Worm (Caenorhabditis elegans) whole organism, late embryonic: ENCODE results near the gene F53F4.7.

ENCODE experiments used
- C38D4.7 ChIP-seq: fragments of 200-800 bp; sonication (Bioruptor generic); optimal IDR thresholded peaks from 2 replicates; lab custom pipeline; 2018; ENCODE audit warnings: mild to moderate bottlenecking, missing genetic modification characterization, moderate library complexity, missing compliant biosample characterization
- K02D7.2 ChIP-seq: sonication (generic microtip); optimal IDR thresholded peaks from 2 replicates; lab custom pipeline; 2017; ENCODE audit warnings: mild to moderate bottlenecking, missing genetic modification characterization, missing compliant biosample characterization
- T23F11.4 ChIP-seq: fragments of 200-800 bp; sonication (Bioruptor generic); optimal IDR thresholded peaks from 2 replicates; lab custom pipeline; 2018; ENCODE audit warnings: mild to moderate bottlenecking, missing genetic modification characterization, missing compliant biosample characterization
- ama-1 ChIP-seq: fragments of 150-350 bp; optimal IDR thresholded peaks from 2 replicates; lab custom pipeline; 2014
- ceh-18 ChIP-seq: sonication (generic microtip); optimal IDR thresholded peaks from 2 replicates; lab custom pipeline; 2016; ENCODE audit warnings: missing genetic modification characterization, missing compliant biosample characterization
- ceh-2 ChIP-seq: sonication (generic microtip); optimal IDR thresholded peaks from 2 replicates; lab custom pipeline; 2016; ENCODE audit warnings: missing genotype, missing genetic modification characterization, missing compliant biosample characterization
- ceh-22 ChIP-seq: sonication (generic microtip); optimal IDR thresholded peaks from 2 replicates; lab custom pipeline; 2017; ENCODE audit warnings: missing biosample characterization, missing genetic modification characterization
- ceh-31 ChIP-seq: sonication (generic microtip); optimal IDR thresholded peaks from 2 replicates; lab custom pipeline; 2016; ENCODE audit warnings: missing genetic modification characterization, missing compliant biosample characterization
- ceh-48 ChIP-seq: sonication (generic microtip); optimal IDR thresholded peaks from 2 replicates; lab custom pipeline; 2016; ENCODE audit warnings: missing genetic modification characterization, inconsistent platforms, missing compliant biosample characterization
- ceh-6 ChIP-seq: fragments of 200-800 bp; sonication (Bioruptor generic); optimal IDR thresholded peaks from 2 replicates; lab custom pipeline; 2018; ENCODE audit warnings: mild to moderate bottlenecking, missing genetic modification characterization, missing compliant biosample characterization
- ceh-9 ChIP-seq: sonication (generic microtip); optimal IDR thresholded peaks from 2 replicates; lab custom pipeline; 2016; ENCODE audit warnings: mild to moderate bottlenecking, missing genetic modification characterization, inconsistent platforms, missing compliant biosample characterization
- che-1 ChIP-seq: sonication (generic microtip); optimal IDR thresholded peaks from 2 replicates; lab custom pipeline; 2016; ENCODE audit warnings: mild to moderate bottlenecking, missing genetic modification characterization, missing compliant biosample characterization
- dve-1 ChIP-seq: sonication (generic microtip); optimal IDR thresholded peaks from 2 replicates; lab custom pipeline; 2017; ENCODE audit warnings: antibody characterized with exemption, mild to moderate bottlenecking, missing genetic modification characterization, missing compliant biosample characterization
- elt-2 ChIP-seq: sonication (generic microtip); optimal IDR thresholded peaks from 2 replicates; lab custom pipeline; 2016; ENCODE audit warnings: missing genetic modification reagents, missing genetic modification characterization, missing compliant biosample characterization
- elt-4 ChIP-seq: sonication (generic microtip); optimal IDR thresholded peaks from 2 replicates; lab custom pipeline; 2016; ENCODE audit warnings: missing genetic modification characterization, missing compliant biosample characterization
- ets-4 ChIP-seq: sonication (generic microtip); optimal IDR thresholded peaks from 2 replicates; lab custom pipeline; 2016; ENCODE audit warnings: missing genetic modification characterization, missing compliant biosample characterization
- fax-1 ChIP-seq: sonication (generic microtip); optimal IDR thresholded peaks from 2 replicates; lab custom pipeline; 2016; ENCODE audit warnings: missing genotype, missing genetic modification characterization, missing compliant biosample characterization
- hlh-30 ChIP-seq: sonication (generic microtip); optimal IDR thresholded peaks from 2 replicates; lab custom pipeline; 2017; ENCODE audit warnings: antibody characterized with exemption, missing genetic modification characterization, missing compliant biosample characterization; ENCODE audit not compliant: insufficient read depth
- hlh-6 ChIP-seq: sonication (generic microtip); optimal IDR thresholded peaks from 2 replicates; lab custom pipeline; 2016; ENCODE audit warnings: missing genotype, missing genetic modification characterization, missing compliant biosample characterization
- mec-3 ChIP-seq: sonication (generic microtip); optimal IDR thresholded peaks from 2 replicates; lab custom pipeline; 2016; ENCODE audit warnings: borderline replicate concordance, missing genetic modification characterization, missing compliant biosample characterization
- nfya-1 ChIP-seq: sonication (generic microtip); optimal IDR thresholded peaks from 2 replicates; lab custom pipeline; 2017; ENCODE audit warnings: missing genetic modification characterization, mild to moderate bottlenecking, missing compliant biosample characterization, antibody characterized with exemption, moderate library complexity
- npax-4 ChIP-seq: sonication (generic microtip); optimal IDR thresholded peaks from 2 replicates; lab custom pipeline; 2016; ENCODE audit warnings: missing genetic modification characterization, missing compliant biosample characterization
- pros-1 ChIP-seq: fragments of 150-350 bp; optimal IDR thresholded peaks from 2 replicates; lab custom pipeline; 2014; ENCODE audit warnings: missing biosample characterization, missing genetic modification reagents, missing genetic modification characterization
- ref-2 ChIP-seq: sonication (generic microtip); optimal IDR thresholded peaks from 2 replicates; lab custom pipeline; 2016; ENCODE audit warnings: missing genetic modification characterization, missing compliant biosample characterization
- sdc-2 ChIP-seq: sonication (generic microtip); optimal IDR thresholded peaks from 2 replicates; lab custom pipeline; 2016; ENCODE audit warnings: missing genotype, missing genetic modification characterization, missing compliant biosample characterization
- sox-4 ChIP-seq: sonication (generic microtip); optimal IDR thresholded peaks from 2 replicates; lab custom pipeline; 2017; ENCODE audit warnings: mild to moderate bottlenecking, missing genetic modification characterization, inconsistent platforms, missing compliant biosample characterization
- syd-9 ChIP-seq: sonication (generic microtip); optimal IDR thresholded peaks from 2 replicates; lab custom pipeline; 2016; ENCODE audit warnings: mild to moderate bottlenecking, missing genetic modification characterization, moderate library complexity, missing compliant biosample characterization
- tbx-2 ChIP-seq: sonication (generic microtip); optimal IDR thresholded peaks from 2 replicates; lab custom pipeline; 2016; ENCODE audit warnings: missing genetic modification characterization, missing compliant biosample characterization
- unc-55 ChIP-seq: sonication (generic microtip); optimal IDR thresholded peaks from 2 replicates; lab custom pipeline; 2017; ENCODE audit warnings: missing biosample characterization, missing genetic modification reagents, missing genetic modification characterization
- zip-5 ChIP-seq: sonication (generic microtip); optimal IDR thresholded peaks from 2 replicates; lab custom pipeline; 2016; ENCODE audit warnings: missing genetic modification characterization, missing compliant biosample characterization

F53F4.7 gene

ce11 chrV:13613870-13614269 is at the start of gene F53F4.7:
TSS of gene F53F4.7 (minus strand) at chrV:13613970.
- no peak for TF ChIP-seq ceh-48 (tag; lab: Kevin White, UChicago)
- no peak for TF ChIP-seq hlh-30 (tag; lab: Kevin White, UChicago)
- TF ChIP-seq che-1 (tag; lab: Kevin White, UChicago): no peak
- TF ChIP-seq zip-5: no peak
- no peak for TF ChIP-seq syd-9 (tag; lab: Kevin White, UChicago)
- TF ChIP-seq K02D7.2 (tag; lab: Kevin White, UChicago): no peak
- TF ChIP-seq unc-55 (GFP tag; lab: Kevin White, UChicago): no peak
- no peak for TF ChIP-seq hlh-6 (tag; lab: Kevin White, UChicago)
- TF ChIP-seq mec-3 (tag; lab: Kevin White, UChicago): no peak
- TF ChIP-seq ceh-18 (tag; lab: Kevin White, UChicago): no peak
- no peak for TF ChIP-seq sox-4 (tag; lab: Kevin White, UChicago)
- TF ChIP-seq elt-4: no peak
- TF ChIP-seq fax-1 (tag; lab: Kevin White, UChicago): no peak
- no peak for TF ChIP-seq ceh-31 (tag; lab: Kevin White, UChicago)

DNA sequence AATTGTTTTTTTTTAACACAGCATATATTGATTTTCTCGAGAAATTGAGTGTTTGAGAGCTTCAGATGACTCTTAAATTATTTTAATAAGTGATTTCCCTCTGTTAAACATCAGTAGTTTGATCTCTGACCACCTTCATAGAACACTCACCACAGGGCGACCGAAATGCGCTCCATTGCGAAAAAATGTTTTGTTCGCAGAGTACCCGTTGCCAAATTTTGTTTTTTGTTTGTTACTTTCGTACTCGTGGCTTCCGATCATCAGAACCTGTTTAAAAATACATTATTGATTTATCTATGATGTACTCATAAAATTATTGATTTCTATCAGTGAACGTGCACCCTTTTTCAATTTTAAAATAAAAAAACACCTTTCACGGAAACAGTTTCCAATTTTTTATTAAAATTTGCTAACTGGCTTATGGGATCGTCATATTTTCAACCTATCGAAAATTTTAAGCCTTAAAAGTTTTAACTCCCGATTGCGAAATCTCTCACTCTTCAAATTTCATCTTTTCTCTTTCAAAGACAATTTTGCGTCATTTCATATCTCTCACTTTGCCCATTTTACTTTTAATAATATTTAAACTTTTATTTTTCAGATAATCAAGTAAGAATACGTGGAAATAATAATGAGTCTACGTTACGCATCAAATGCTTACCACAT is 47.0 kb upstream of the F53F4.7 start, which contains the start of gene letm-1:
TSS of gene letm-1 (plus strand) at position 598 of the 666 bp plus-strand sequence.
- TF ChIP-seq elt-2 (tag; lab: Kevin White, UChicago) (no peak), tbx-2 (tag; lab: Kevin White, UChicago) (peak; percentile 11)

DNA sequence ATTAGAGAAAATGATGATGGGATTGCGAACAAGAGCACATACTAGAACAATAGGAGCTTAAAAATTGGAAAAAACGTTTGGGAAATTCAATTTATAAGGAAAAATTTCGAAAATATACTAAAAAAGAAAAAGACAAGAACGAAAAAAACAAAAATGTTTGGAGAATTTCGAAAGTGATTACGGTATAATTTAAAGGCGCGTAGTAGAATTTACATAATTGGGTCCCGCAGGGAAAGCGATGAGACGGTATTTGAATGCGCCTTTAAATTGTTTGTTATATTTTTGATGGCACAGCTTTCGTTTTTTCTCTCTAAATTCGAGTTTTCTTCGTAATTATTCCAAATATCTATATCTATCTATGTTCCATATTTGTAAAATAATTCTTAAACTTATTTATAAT is 46.3 kb upstream of the F53F4.7 start:
- no peak for TF ChIP-seq dve-1
- no peak for TF ChIP-seq ets-4 (tag; lab: Kevin White, UChicago)
- no peak for TF ChIP-seq ceh-31 (tag; lab: Kevin White, UChicago)
- TF ChIP-seq hlh-6 (tag; lab: Kevin White, UChicago): no peak
- TF ChIP-seq sox-4 (tag; lab: Kevin White, UChicago): no peak
- no peak for TF ChIP-seq fax-1 (tag; lab: Kevin White, UChicago)
- no peak for TF ChIP-seq ama-1
- no peak for TF ChIP-seq ref-2 (tag; lab: Kevin White, UChicago)
- TF ChIP-seq ceh-2 (tag; lab: Kevin White, UChicago): no peak
- no peak for TF ChIP-seq ceh-9 (tag; lab: Kevin White, UChicago)
- TF ChIP-seq nfya-1 (tag; lab: Kevin White, UChicago): no peak
- TF ChIP-seq C38D4.7 (GFP tag; lab: Kevin White, UChicago): no peak
- TF ChIP-seq, all 69 proteins: peak for 0

ce11 chrV:13659219-13659618 is 45.4 kb upstream of the F53F4.7 start:
- TF ChIP-seq ceh-6 (GFP tag; lab: Kevin White, UChicago) (no peak), npax-4 (no peak), elt-2 (tag; lab: Kevin White, UChicago) (peak; percentile 54)

DNA sequence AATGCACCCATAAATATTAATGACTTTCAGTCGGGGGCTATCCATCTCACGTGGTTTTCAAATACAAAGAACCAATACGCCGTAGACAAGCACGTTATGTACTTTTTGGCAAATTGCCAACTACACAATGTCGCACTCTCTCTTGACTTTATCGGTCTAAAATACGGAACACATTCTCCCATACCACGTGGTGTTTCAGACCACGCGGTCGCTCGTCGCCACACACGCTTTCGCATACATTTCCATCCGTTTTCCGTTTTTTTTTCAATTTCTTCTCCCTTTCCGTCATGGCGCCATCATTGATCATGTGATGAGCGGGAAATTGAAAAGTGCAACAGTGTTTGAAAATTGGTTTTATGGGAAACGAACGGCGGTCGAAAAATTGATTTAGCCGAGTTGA is 44.8 kb upstream of the F53F4.7 start:
- TF ChIP-seq pros-1 (tag; lab: Kevin White, UChicago) (no peak), fax-1 (tag; lab: Kevin White, UChicago) (no peak), hlh-30 (tag; lab: Kevin White, UChicago) (peak; percentile 87), ceh-22 (tag; lab: Kevin White, UChicago) (no peak), T23F11.4 (GFP tag; lab: Kevin White, UChicago) (no peak)

DNA sequence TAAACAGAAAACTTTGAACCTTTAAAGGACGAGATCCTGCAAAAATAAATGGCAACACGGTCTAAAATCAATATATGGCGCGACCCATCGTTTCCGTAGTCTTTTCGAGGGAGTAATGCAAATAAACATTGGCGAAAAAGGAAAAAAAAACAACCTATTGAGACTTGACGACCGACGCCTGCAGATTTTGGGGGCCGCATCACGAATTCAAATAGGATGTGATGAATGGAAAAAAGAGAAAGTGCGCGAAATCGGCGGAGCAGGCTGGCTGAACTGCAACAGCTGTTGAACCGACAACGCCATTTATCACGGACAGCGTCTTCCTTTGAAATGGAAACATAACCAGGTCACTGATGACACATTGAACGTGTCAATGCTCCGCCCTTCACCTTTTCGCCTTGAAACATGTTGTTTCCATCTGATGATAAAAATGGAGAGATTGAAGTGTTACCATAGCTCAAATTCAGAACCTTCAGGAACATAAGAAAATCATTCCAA is 44.1 kb upstream of the F53F4.7 start:
- TF ChIP-seq sdc-2 (tag; lab: Kevin White, UChicago) (no peak), ceh-18 (tag; lab: Kevin White, UChicago) (no peak), elt-2 (tag; lab: Kevin White, UChicago) (no peak), unc-55 (GFP tag; lab: Kevin White, UChicago) (peak; percentile 13)
